Fruit fly (Drosophila melanogaster): Measurements from ENCODE around the gene CG1092.

DNA sequence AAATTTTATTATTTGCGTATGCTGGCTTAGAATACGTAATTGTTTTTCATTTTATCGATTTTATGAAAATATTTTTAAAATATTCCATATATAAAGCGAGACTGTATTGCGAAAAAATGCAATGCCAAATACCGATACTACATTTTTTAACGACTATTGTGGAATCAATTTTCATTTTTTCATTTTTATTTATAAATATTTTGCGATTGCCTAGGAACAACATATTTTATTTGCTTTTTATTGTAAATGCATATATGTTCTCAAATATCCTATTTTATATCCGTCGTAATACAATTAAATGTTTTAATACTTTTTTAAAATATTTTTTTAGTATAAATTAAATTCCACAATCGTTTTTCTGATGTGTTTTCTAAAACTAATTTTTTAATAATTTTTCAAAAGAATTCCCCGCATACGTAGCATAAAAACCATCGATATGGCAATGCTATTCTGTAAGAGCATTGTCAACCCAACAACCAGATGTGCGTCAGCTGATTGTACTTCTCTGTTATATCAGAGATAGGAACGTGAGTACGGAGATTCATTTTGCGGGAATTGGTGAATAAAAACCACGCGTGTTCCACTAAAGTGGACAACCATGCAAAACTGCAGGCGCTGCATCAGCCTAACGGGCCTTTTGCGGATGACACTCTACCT, 44.6 kb downstream of the CG1092 start, which contains the start of gene Suv3:
- TF ChIP-seq Myc (optimal IDR thresholded peaks at IDR 0.05) (no peak), h (optimal IDR thresholded peaks at IDR 0.05) (no peak), psq (optimal IDR thresholded peaks at IDR 0.05) (no peak), Sin3A (optimal IDR thresholded peaks at IDR 0.05) (no peak), ttk (optimal IDR thresholded peaks at IDR 0.05) (no peak), insv (optimal IDR thresholded peaks at IDR 0.05) (no peak)

All from Kc167 (cell line).